Worm (Caenorhabditis elegans) whole organism, late embryonic: ENCODE measurements around the gene zig-2.

Experiments
- C38D4.7 ChIP-seq: fragments of 200-800 bp; sonication (Bioruptor generic); optimal IDR thresholded peaks from 2 replicates; lab custom pipeline; 2018; ENCODE audit warnings: mild to moderate bottlenecking, missing genetic modification characterization, moderate library complexity, missing compliant biosample characterization
- K09A11.1 ChIP-seq: sonication (generic microtip); optimal IDR thresholded peaks from 2 replicates; lab custom pipeline; 2017; ENCODE audit warnings: antibody characterized with exemption, mild to moderate bottlenecking, missing genetic modification characterization, missing compliant biosample characterization; ENCODE audit not compliant: insufficient read depth
- T23F11.4 ChIP-seq: fragments of 200-800 bp; sonication (Bioruptor generic); optimal IDR thresholded peaks from 2 replicates; lab custom pipeline; 2018; ENCODE audit warnings: mild to moderate bottlenecking, missing genetic modification characterization, missing compliant biosample characterization
- ceh-19 ChIP-seq: fragments of 200-800 bp; sonication (Bioruptor generic); optimal IDR thresholded peaks from 2 replicates; lab custom pipeline; 2018; ENCODE audit warnings: mild to moderate bottlenecking, missing genetic modification characterization, missing compliant biosample characterization
- ceh-2 ChIP-seq: sonication (generic microtip); optimal IDR thresholded peaks from 2 replicates; lab custom pipeline; 2016; ENCODE audit warnings: missing genotype, missing genetic modification characterization, missing compliant biosample characterization
- ceh-22 ChIP-seq: sonication (generic microtip); optimal IDR thresholded peaks from 2 replicates; lab custom pipeline; 2017; ENCODE audit warnings: missing biosample characterization, missing genetic modification characterization
- ceh-30 ChIP-seq: fragments of 150-350 bp; optimal IDR thresholded peaks from 2 replicates; lab custom pipeline; 2014; ENCODE audit warnings: missing biosample characterization, missing genetic modification characterization
- ceh-31 ChIP-seq: sonication (generic microtip); optimal IDR thresholded peaks from 2 replicates; lab custom pipeline; 2016; ENCODE audit warnings: missing genetic modification characterization, missing compliant biosample characterization
- ceh-34 ChIP-seq: sonication (generic microtip); optimal IDR thresholded peaks from 2 replicates; lab custom pipeline; 2016; ENCODE audit warnings: mild to moderate bottlenecking, missing genetic modification characterization, missing compliant biosample characterization
- ceh-45 ChIP-seq: fragments of 200-800 bp; sonication (Bioruptor generic); IDR thresholded peaks from 2 replicates; pipeline ENCODE4 v1.3.6; 2022; ENCODE audit warnings: missing genetic modification reagents, missing genetic modification characterization, missing compliant biosample characterization
- ceh-48 ChIP-seq: sonication (generic microtip); optimal IDR thresholded peaks from 2 replicates; lab custom pipeline; 2016; ENCODE audit warnings: missing genetic modification characterization, inconsistent platforms, missing compliant biosample characterization
- ceh-9 ChIP-seq: sonication (generic microtip); optimal IDR thresholded peaks from 2 replicates; lab custom pipeline; 2016; ENCODE audit warnings: mild to moderate bottlenecking, missing genetic modification characterization, inconsistent platforms, missing compliant biosample characterization
- che-1 ChIP-seq: sonication (generic microtip); optimal IDR thresholded peaks from 2 replicates; lab custom pipeline; 2016; ENCODE audit warnings: mild to moderate bottlenecking, missing genetic modification characterization, missing compliant biosample characterization
- dmd-4 ChIP-seq: sonication (generic microtip); optimal IDR thresholded peaks from 2 replicates; lab custom pipeline; 2016; ENCODE audit warnings: borderline replicate concordance, missing genetic modification characterization, missing compliant biosample characterization
- elt-2 ChIP-seq: sonication (generic microtip); optimal IDR thresholded peaks from 2 replicates; lab custom pipeline; 2016; ENCODE audit warnings: missing genetic modification reagents, missing genetic modification characterization, missing compliant biosample characterization
- elt-4 ChIP-seq: sonication (generic microtip); optimal IDR thresholded peaks from 2 replicates; lab custom pipeline; 2016; ENCODE audit warnings: missing genetic modification characterization, missing compliant biosample characterization
- ets-4 ChIP-seq: sonication (generic microtip); optimal IDR thresholded peaks from 2 replicates; lab custom pipeline; 2016; ENCODE audit warnings: missing genetic modification characterization, missing compliant biosample characterization
- fax-1 ChIP-seq: sonication (generic microtip); optimal IDR thresholded peaks from 2 replicates; lab custom pipeline; 2016; ENCODE audit warnings: missing genotype, missing genetic modification characterization, missing compliant biosample characterization
- fkh-10 ChIP-seq: fragments of 150-350 bp; optimal IDR thresholded peaks from 2 replicates; lab custom pipeline; 2014; ENCODE audit warnings: missing biosample characterization, missing genetic modification reagents, missing genetic modification characterization
- gmeb-2 ChIP-seq: sonication (generic microtip); optimal IDR thresholded peaks from 2 replicates; lab custom pipeline; 2016; ENCODE audit warnings: missing genetic modification characterization, inconsistent platforms, missing compliant biosample characterization
- hlh-13 ChIP-seq: fragments of 200-800 bp; sonication (Bioruptor generic); optimal IDR thresholded peaks from 2 replicates; lab custom pipeline; 2018; ENCODE audit warnings: mild to moderate bottlenecking, missing genetic modification characterization, missing compliant biosample characterization
- hlh-30 ChIP-seq: sonication (generic microtip); optimal IDR thresholded peaks from 2 replicates; lab custom pipeline; 2017; ENCODE audit warnings: antibody characterized with exemption, missing genetic modification characterization, missing compliant biosample characterization; ENCODE audit not compliant: insufficient read depth
- madf-2 ChIP-seq: sonication (generic microtip); optimal IDR thresholded peaks from 2 replicates; lab custom pipeline; 2017; ENCODE audit warnings: missing genetic modification characterization, missing compliant biosample characterization
- mec-3 ChIP-seq: sonication (generic microtip); optimal IDR thresholded peaks from 2 replicates; lab custom pipeline; 2016; ENCODE audit warnings: borderline replicate concordance, missing genetic modification characterization, missing compliant biosample characterization
- nfya-1 ChIP-seq: sonication (generic microtip); optimal IDR thresholded peaks from 2 replicates; lab custom pipeline; 2017; ENCODE audit warnings: missing genetic modification characterization, mild to moderate bottlenecking, missing compliant biosample characterization, antibody characterized with exemption, moderate library complexity
- nhr-11 ChIP-seq: fragments of 150-350 bp; optimal IDR thresholded peaks from 2 replicates; lab custom pipeline; 2014; ENCODE audit warnings: missing biosample characterization, missing genetic modification characterization
- nhr-232 ChIP-seq: sonication (generic microtip); optimal IDR thresholded peaks from 2 replicates; lab custom pipeline; 2016; ENCODE audit warnings: missing genetic modification characterization, missing compliant biosample characterization
- pag-3 ChIP-seq: sonication (generic microtip); optimal IDR thresholded peaks from 2 replicates; lab custom pipeline; 2016; ENCODE audit warnings: missing compliant biosample characterization, missing genetic modification characterization, borderline replicate concordance
- pha-4 ChIP-seq: fragments of 150-350 bp; optimal IDR thresholded peaks from 2 replicates; lab custom pipeline; 2018; ENCODE audit warnings: missing biosample characterization, missing genetic modification reagents, missing genetic modification characterization
- pqm-1 ChIP-seq: sonication (generic microtip); optimal IDR thresholded peaks from 2 replicates; lab custom pipeline; 2016; ENCODE audit warnings: missing genetic modification characterization, missing compliant biosample characterization
- ref-2 ChIP-seq: sonication (generic microtip); optimal IDR thresholded peaks from 2 replicates; lab custom pipeline; 2016; ENCODE audit warnings: missing genetic modification characterization, missing compliant biosample characterization
- sdc-2 ChIP-seq: sonication (generic microtip); optimal IDR thresholded peaks from 2 replicates; lab custom pipeline; 2016; ENCODE audit warnings: missing genotype, missing genetic modification characterization, missing compliant biosample characterization
- sox-2 ChIP-seq: fragments of 200-800 bp; sonication (Bioruptor generic); IDR thresholded peaks from 2 replicates; pipeline ENCODE4 v1.3.6; 2022; ENCODE audit warnings: missing genetic modification reagents, missing genetic modification characterization, missing compliant biosample characterization
- sox-4 ChIP-seq: sonication (generic microtip); optimal IDR thresholded peaks from 2 replicates; lab custom pipeline; 2017; ENCODE audit warnings: mild to moderate bottlenecking, missing genetic modification characterization, inconsistent platforms, missing compliant biosample characterization
- syd-9 ChIP-seq: sonication (generic microtip); optimal IDR thresholded peaks from 2 replicates; lab custom pipeline; 2016; ENCODE audit warnings: mild to moderate bottlenecking, missing genetic modification characterization, moderate library complexity, missing compliant biosample characterization
- tbx-2 ChIP-seq: sonication (generic microtip); optimal IDR thresholded peaks from 2 replicates; lab custom pipeline; 2016; ENCODE audit warnings: missing genetic modification characterization, missing compliant biosample characterization
- tbx-7 ChIP-seq: sonication (generic microtip); optimal IDR thresholded peaks from 2 replicates; lab custom pipeline; 2016; ENCODE audit warnings: missing genotype, missing genetic modification characterization, missing compliant biosample characterization
- zip-5 ChIP-seq: sonication (generic microtip); optimal IDR thresholded peaks from 2 replicates; lab custom pipeline; 2016; ENCODE audit warnings: missing genetic modification characterization, missing compliant biosample characterization
- ztf-16 ChIP-seq: sonication (generic microtip); optimal IDR thresholded peaks from 2 replicates; lab custom pipeline; 2017; ENCODE audit warnings: missing genetic modification characterization, missing compliant biosample characterization

The zig-2 gene

ce11 chrX:12341338-12341737 is at the start of gene zig-2:
Gene zig-2 (minus strand): TSS chrX:12341438.
- TF ChIP-seq ets-4 (tag; lab: Kevin White, UChicago): no peak
- TF ChIP-seq nhr-11 (tag; lab: Kevin White, UChicago): no peak
- no peak for TF ChIP-seq pqm-1 (tag; lab: Kevin White, UChicago)
- no peak for TF ChIP-seq tbx-7 (tag; lab: Kevin White, UChicago)
- TF ChIP-seq C38D4.7 (GFP tag; lab: Kevin White, UChicago): no peak
- no peak for TF ChIP-seq elt-4 (tag; lab: Kevin White, UChicago)
- no peak for TF ChIP-seq madf-2 (tag; lab: Kevin White, UChicago)
- no peak for TF ChIP-seq ceh-48 (tag; lab: Kevin White, UChicago)
- no peak for TF ChIP-seq mec-3 (tag; lab: Kevin White, UChicago)
- TF ChIP-seq ceh-45 (GFP tag; lab: Robert Waterston, UW): no peak
- no peak for TF ChIP-seq hlh-13 (GFP tag; lab: Kevin White, UChicago)
- TF ChIP-seq T23F11.4 (GFP tag; lab: Kevin White, UChicago): no peak
- no peak for TF ChIP-seq fax-1 (tag; lab: Kevin White, UChicago)
- TF ChIP-seq ceh-19 (GFP tag; lab: Kevin White, UChicago): no peak
- TF ChIP-seq sox-2 (GFP tag; lab: Robert Waterston, UW): no peak
- TF ChIP-seq K09A11.1 (tag; lab: Kevin White, UChicago): no peak
- no peak for TF ChIP-seq zip-5

ce11 chrX:12378293-12378692 is 37.1 kb upstream of the zig-2 start, which contains the start of gene glb-13:
Gene glb-13 (minus strand): TSS chrX:12378393.
- TF ChIP-seq nfya-1 (tag; lab: Kevin White, UChicago): no peak
- TF ChIP-seq T23F11.4 (GFP tag; lab: Kevin White, UChicago): no peak
- TF ChIP-seq sox-4 (tag; lab: Kevin White, UChicago): no peak
- no peak for TF ChIP-seq fax-1 (tag; lab: Kevin White, UChicago)
- no peak for TF ChIP-seq K09A11.1 (tag; lab: Kevin White, UChicago)
- no peak for TF ChIP-seq ceh-9
- no peak for TF ChIP-seq nhr-11 (tag; lab: Kevin White, UChicago)
- no peak for TF ChIP-seq sdc-2 (tag; lab: Kevin White, UChicago)
- TF ChIP-seq pag-3 (tag; lab: Kevin White, UChicago): no peak
- no peak for TF ChIP-seq fkh-10 (GFP tag; lab: Kevin White, UChicago)

ce11 chrX:12375783-12376182 is 34.5 kb upstream of the zig-2 start:
- TF ChIP-seq nhr-232 (tag; lab: Kevin White, UChicago) (no peak), ceh-30 (tag; lab: Kevin White, UChicago) (no peak), gmeb-2 (no peak), syd-9 (tag; lab: Kevin White, UChicago) (no peak), dmd-4 (tag; lab: Kevin White, UChicago) (no peak), madf-2 (tag; lab: Kevin White, UChicago) (no peak), ref-2 (no peak), ceh-31 (tag; lab: Kevin White, UChicago) (no peak)

ce11 chrX:12371321-12371720 is 30.1 kb upstream of the zig-2 start, which contains the start of gene rif-1.2:
Gene rif-1.2 (minus strand): TSS chrX:12371421.
- no peak for TF ChIP-seq nhr-232 (tag; lab: Kevin White, UChicago)
- no peak for TF ChIP-seq ztf-16 (tag; lab: Kevin White, UChicago)
- no peak for TF ChIP-seq elt-2 (tag; lab: Kevin White, UChicago)
- TF ChIP-seq fkh-10 (GFP tag; lab: Kevin White, UChicago): no peak
- TF ChIP-seq syd-9 (tag; lab: Kevin White, UChicago): no peak
- no peak for TF ChIP-seq ceh-22 (tag; lab: Kevin White, UChicago)
- TF ChIP-seq ceh-19 (GFP tag; lab: Kevin White, UChicago): no peak
- TF ChIP-seq nhr-11 (tag; lab: Kevin White, UChicago): no peak
- TF ChIP-seq sdc-2 (tag; lab: Kevin White, UChicago): no peak
- TF ChIP-seq ets-4 (tag; lab: Kevin White, UChicago): no peak
- TF ChIP-seq pag-3 (tag; lab: Kevin White, UChicago): no peak
- no peak for TF ChIP-seq ceh-34 (tag; lab: Kevin White, UChicago)
- no peak for TF ChIP-seq hlh-30 (tag; lab: Kevin White, UChicago)
- TF ChIP-seq tbx-2 (tag; lab: Kevin White, UChicago): no peak
- no peak for TF ChIP-seq zip-5
- no peak for TF ChIP-seq pqm-1 (tag; lab: Kevin White, UChicago)
- TF ChIP-seq ceh-2 (tag; lab: Kevin White, UChicago): no peak
- no peak for TF ChIP-seq madf-2 (tag; lab: Kevin White, UChicago)
- no peak for TF ChIP-seq pha-4 (tag; lab: Kevin White, UChicago)
- TF ChIP-seq che-1 (tag; lab: Kevin White, UChicago): no peak
